Worm (Caenorhabditis elegans): Measurements from ENCODE around the gene nhr-9.
A peak's percentile ranks its signal among the peaks of the same experiment; 100 is the strongest.

nhr-9 gene

ce11 chrIII:7068520-7069113 lies 26.6 kb upstream of the nhr-9 start, which contains the start of the genes ubc-18 and R01H2.8 (continued):
- TF ChIP-seq fkh-8 (tag; optimal IDR thresholded peaks at IDR 0.05) (peak; percentile 34), mep-1 (tag; optimal IDR thresholded peaks at IDR 0.05) (peak; percentile 62), ztf-4 (tag; optimal IDR thresholded peaks at IDR 0.05) (no peak), nhr-237 (tag; optimal IDR thresholded peaks at IDR 0.05) (no peak), swsn-7 (tag; optimal IDR thresholded peaks at IDR 0.05) (peak; percentile 32), ceh-82 (tag; optimal IDR thresholded peaks at IDR 0.05) (peak in 1 of 3 experiments; percentile 51), zag-1 (tag; optimal IDR thresholded peaks at IDR 0.05) (no peak), nhr-84 (tag; optimal IDR thresholded peaks at IDR 0.05) (no peak), xbp-1 (tag; optimal IDR thresholded peaks at IDR 0.05) (peak; percentile 42), lin-35 (GFP tag; optimal IDR thresholded peaks at IDR 0.05) (peak; percentile 93 to 97), fos-1 (tag; optimal IDR thresholded peaks at IDR 0.05) (no peak), C04F5.9 (tag; optimal IDR thresholded peaks at IDR 0.05) (no peak), ama-1 (optimal IDR thresholded peaks at IDR 0.05) (no peak), ceh-90 (tag; optimal IDR thresholded peaks at IDR 0.05) (no peak), efl-1 (optimal IDR thresholded peaks at IDR 0.05) (peak; percentile 90 to 94), efl-1 (GFP tag; optimal IDR thresholded peaks at IDR 0.05 in 1 of 2) (peak; percentile 93 to 99), egl-27 (tag; optimal IDR thresholded peaks at IDR 0.05) (no peak), dsc-1 (tag; optimal IDR thresholded peaks at IDR 0.05) (no peak), unc-98 (GFP tag; IDR thresholded peaks at IDR 0.05) (no peak), dpl-1 (GFP tag; optimal IDR thresholded peaks at IDR 0.05) (peak; percentile 89 to 95 (median 94)), Y116A8C.19 (tag; optimal IDR thresholded peaks at IDR 0.05; ENCODE audit: borderline replicate concordance) (no peak), aly-2 (tag; optimal IDR thresholded peaks at IDR 0.05) (peak; percentile 2), nhr-47 (tag; optimal IDR thresholded peaks at IDR 0.05) (peak; percentile 57), lin-15B (tag; optimal IDR thresholded peaks at IDR 0.05) (no peak), unc-30 (tag; optimal IDR thresholded peaks at IDR 0.05) (no peak), skn-1 (tag; optimal IDR thresholded peaks at IDR 0.05) (peak; percentile 75), lin-14 (GFP tag; optimal IDR thresholded peaks at IDR 0.05) (no peak), mab-9 (GFP tag; IDR thresholded peaks at IDR 0.05) (no peak), nhr-12 (tag; optimal IDR thresholded peaks at IDR 0.05) (no peak), sup-37 (GFP tag; optimal IDR thresholded peaks at IDR 0.05) (no peak), ceh-63 (GFP tag; optimal IDR thresholded peaks at IDR 0.05) (no peak), F16B12.6 (tag; optimal IDR thresholded peaks at IDR 0.05) (peak; percentile 88), unc-62 (GFP tag; optimal IDR thresholded peaks at IDR 0.05) (no peak), sox-4 (tag; optimal IDR thresholded peaks at IDR 0.05) (no peak), aha-1 (tag; optimal IDR thresholded peaks at IDR 0.05) (no peak), C34B4.2 (tag; optimal IDR thresholded peaks at IDR 0.05) (no peak), fkh-10 (GFP tag; optimal IDR thresholded peaks at IDR 0.05) (no peak), tlp-1 (tag; optimal IDR thresholded peaks at IDR 0.05) (no peak), hlh-17 (GFP tag; optimal IDR thresholded peaks at IDR 0.05; ENCODE audit: borderline replicate concordance) (no peak), irx-1 (tag; optimal IDR thresholded peaks at IDR 0.05) (no peak), ces-1 (GFP tag; optimal IDR thresholded peaks at IDR 0.05) (no peak), nhr-90 (tag; optimal IDR thresholded peaks at IDR 0.05; ENCODE audit: poor library complexity) (no peak), nhr-11 (tag; optimal IDR thresholded peaks at IDR 0.05) (no peak), nhr-71 (tag; optimal IDR thresholded peaks at IDR 0.05) (peak; percentile 61), pax-3 (tag; optimal IDR thresholded peaks at IDR 0.05) (no peak)

ce11 chrIII:7069981-7070380 lies 25.3 kb upstream of the nhr-9 start, which contains the start of gene tmem-17:
TSS of gene tmem-17 (plus strand) at chrIII:7070281.
- TF ChIP-seq unc-30 (tag; optimal IDR thresholded peaks at IDR 0.05) = no peak
- no peak for TF ChIP-seq ceh-82 (tag; optimal IDR thresholded peaks at IDR 0.05)
- no peak for TF ChIP-seq pag-3 (tag; optimal IDR thresholded peaks at IDR 0.05; ENCODE audit: borderline replicate concordance, insufficient read depth)
- no peak for TF ChIP-seq lin-14 (GFP tag; optimal IDR thresholded peaks at IDR 0.05)
- no peak for TF ChIP-seq elt-2 (tag; optimal IDR thresholded peaks at IDR 0.05)
- TF ChIP-seq nhr-237 (tag; optimal IDR thresholded peaks at IDR 0.05) = no peak
- TF ChIP-seq egl-27 (tag; optimal IDR thresholded peaks at IDR 0.05) = no peak
- no peak for TF ChIP-seq aly-2 (tag; optimal IDR thresholded peaks at IDR 0.05)
- TF ChIP-seq ceh-8 (GFP tag; optimal IDR thresholded peaks at IDR 0.05) = no peak
- TF ChIP-seq egl-13 (tag; optimal IDR thresholded peaks at IDR 0.05) = no peak
- no peak for TF ChIP-seq blmp-1 (tag; optimal IDR thresholded peaks at IDR 0.05)
- no peak for TF ChIP-seq tbx-2 (tag; optimal IDR thresholded peaks at IDR 0.05)
- TF ChIP-seq C04F5.9 (tag; optimal IDR thresholded peaks at IDR 0.05) = no peak
- TF ChIP-seq hpl-2 (GFP tag; optimal IDR thresholded peaks at IDR 0.05) = no peak
- TF ChIP-seq efl-3 (GFP tag; optimal IDR thresholded peaks at IDR 0.05) = no peak
